Worm (Caenorhabditis elegans) whole organism, L2 larva: ENCODE data around the gene ZK354.8.
"Not testable (repeated sequence)": the region's sequence is repeated elsewhere in the genome, so short reads cannot be mapped to it uniquely, and the experiment has no call there.

Experiments
- C34F6.9 ChIP-seq: fragments of 150-350 bp; optimal IDR thresholded peaks from 2 replicates; lab custom pipeline; 2014; ENCODE audit warnings: missing biosample characterization, missing genetic modification characterization
- Y55F3AM.14 ChIP-seq: fragments of 200-800 bp; sonication (Bioruptor generic); optimal IDR thresholded peaks from 2 replicates; lab custom pipeline; 2018; ENCODE audit warnings: mild to moderate bottlenecking, missing genetic modification characterization, missing compliant biosample characterization
- alr-1 ChIP-seq: fragments of 150-350 bp; optimal IDR thresholded peaks from 2 replicates; lab custom pipeline; 2014; ENCODE audit warnings: missing biosample characterization, missing genetic modification characterization
- aly-2 ChIP-seq: fragments of 150-350 bp; optimal IDR thresholded peaks from 2 replicates; lab custom pipeline; 2014; ENCODE audit warnings: missing biosample characterization, missing genetic modification characterization
- ama-1 ChIP-seq: fragments of 150-350 bp; optimal IDR thresholded peaks from 2 replicates; lab custom pipeline; 2018; ENCODE audit warnings: inconsistent platforms
- ceh-82 ChIP-seq: fragments of 150-350 bp; optimal IDR thresholded peaks from 2 replicates; lab custom pipeline; 2014; ENCODE audit warnings: missing biosample characterization, missing genetic modification characterization
- crh-2 ChIP-seq: sonication (generic microtip); optimal IDR thresholded peaks from 2 replicates; lab custom pipeline; 2017; ENCODE audit warnings: missing biosample characterization, missing genetic modification characterization
- dmd-4 ChIP-seq: sonication (generic microtip); optimal IDR thresholded peaks from 2 replicates; lab custom pipeline; 2017; ENCODE audit warnings: missing biosample characterization, missing genetic modification characterization
- egl-27 ChIP-seq: sonication (generic microtip); optimal IDR thresholded peaks from 3 replicates; lab custom pipeline; 2017; ENCODE audit warnings: missing biosample characterization, missing genetic modification reagents, missing genetic modification characterization
- elt-1 ChIP-seq: fragments of 150-350 bp; optimal IDR thresholded peaks from 2 replicates; lab custom pipeline; 2014; ENCODE audit warnings: missing biosample characterization, missing genetic modification characterization
- fos-1 ChIP-seq: fragments of 150-350 bp; optimal IDR thresholded peaks from 2 replicates; lab custom pipeline; 2014; ENCODE audit warnings: missing biosample characterization, missing genetic modification characterization
- gmeb-1 ChIP-seq: fragments of 150-350 bp; optimal IDR thresholded peaks from 2 replicates; lab custom pipeline; 2014; ENCODE audit warnings: missing biosample characterization, missing genetic modification characterization
- lin-39 ChIP-seq: fragments of 150-350 bp; optimal IDR thresholded peaks from 2 replicates; lab custom pipeline; 2014; ENCODE audit warnings: missing biosample characterization, missing genetic modification reagents, missing genetic modification characterization
- lsy-2 ChIP-seq, 2 experiments: fragments of 150-350 bp in 1 of 2; sonication (generic microtip) in 1 of 2; optimal IDR thresholded peaks; 2 replicates each; lab custom pipeline; 2014 to 2017; ENCODE audit warnings: missing biosample characterization in 2 of 2, missing genetic modification characterization in 2 of 2
- mbf-1 ChIP-seq: sonication (generic microtip); optimal IDR thresholded peaks from 2 replicates; lab custom pipeline; 2017; ENCODE audit warnings: missing biosample characterization, missing genetic modification characterization
- nhr-12 ChIP-seq: fragments of 150-350 bp; optimal IDR thresholded peaks from 2 replicates; lab custom pipeline; 2014; ENCODE audit warnings: missing biosample characterization, missing genetic modification characterization
- nhr-129 ChIP-seq: fragments of 150-350 bp; optimal IDR thresholded peaks from 2 replicates; lab custom pipeline; 2014; ENCODE audit warnings: missing biosample characterization, missing genetic modification characterization
- nhr-23 ChIP-seq: fragments of 150-350 bp; optimal IDR thresholded peaks from 2 replicates; lab custom pipeline; 2014; ENCODE audit warnings: missing biosample characterization, missing genetic modification reagents, missing genetic modification characterization
- nhr-237 ChIP-seq: fragments of 150-350 bp; optimal IDR thresholded peaks from 2 replicates; lab custom pipeline; 2014; ENCODE audit warnings: missing biosample characterization, missing genetic modification characterization
- nhr-6 ChIP-seq: fragments of 150-350 bp; optimal IDR thresholded peaks from 2 replicates; lab custom pipeline; 2014; ENCODE audit warnings: missing biosample characterization, missing genetic modification characterization
- nhr-77 ChIP-seq: fragments of 150-350 bp; optimal IDR thresholded peaks from 2 replicates; lab custom pipeline; 2014; ENCODE audit warnings: missing biosample characterization, missing genetic modification characterization
- peb-1 ChIP-seq: fragments of 150-350 bp; optimal IDR thresholded peaks from 2 replicates; lab custom pipeline; 2014; ENCODE audit warnings: missing biosample characterization, missing genetic modification characterization
- sem-4 ChIP-seq: fragments of 150-350 bp; optimal IDR thresholded peaks from 2 replicates; lab custom pipeline; 2014; ENCODE audit warnings: missing biosample characterization, missing genetic modification reagents, missing genetic modification characterization
- skn-1 ChIP-seq: sonication (generic microtip); optimal IDR thresholded peaks from 2 replicates; lab custom pipeline; 2017; ENCODE audit warnings: missing biosample characterization, missing genetic modification characterization
- snpc-4 ChIP-seq: fragments of 150-350 bp; optimal IDR thresholded peaks from 2 replicates; lab custom pipeline; 2014; ENCODE audit warnings: missing biosample characterization, missing genetic modification characterization
- unc-55 ChIP-seq: fragments of 150-350 bp; sonication (generic microtip); optimal IDR thresholded peaks from 3 replicates; lab custom pipeline; 2014; ENCODE audit warnings: missing biosample characterization, missing genetic modification reagents, missing genetic modification characterization
- zag-1 ChIP-seq: fragments of 150-350 bp; optimal IDR thresholded peaks from 2 replicates; lab custom pipeline; 2014; ENCODE audit warnings: missing biosample characterization, missing genetic modification characterization
- ztf-4 ChIP-seq: fragments of 150-350 bp; optimal IDR thresholded peaks from 2 replicates; lab custom pipeline; 2014; ENCODE audit warnings: missing biosample characterization, missing genetic modification characterization

Gene ZK354.8

DNA sequence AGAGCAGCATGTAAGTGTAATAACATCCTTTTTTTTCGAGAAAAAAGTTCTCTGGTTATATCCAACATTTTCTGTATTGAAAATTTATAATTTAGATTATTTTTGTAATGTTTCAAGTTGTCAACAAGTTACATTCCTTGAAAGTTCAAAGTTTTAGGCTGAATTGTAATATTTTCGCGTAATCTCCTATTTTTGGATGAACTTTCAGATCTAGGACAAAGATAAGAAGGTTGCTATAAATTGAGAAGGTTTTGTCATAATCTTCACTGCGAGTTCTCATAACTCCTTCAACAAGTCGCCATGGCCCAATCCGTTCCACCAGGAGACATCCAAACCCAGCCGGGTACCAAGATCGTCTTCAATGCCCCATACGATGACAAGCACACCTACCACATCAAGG is 10.3 kb upstream of the ZK354.8 start, which contains the start of gene msp-65:
Gene msp-65 (plus strand): TSS at position 301 of the 400 bp plus-strand sequence.
- TF ChIP-seq nhr-6 (tag; lab: Kevin White, UChicago); elt-1; aly-2 (tag; lab: Kevin White, UChicago): not testable (repeated sequence)

ce11 chrIV:5313011-5313410 is 7.1 kb upstream of the ZK354.8 start, which contains the start of the genes msp-59 and ZK354.2:
TSS of gene msp-59 (minus strand) at chrIV:5313111.
TSS of gene ZK354.2 (plus strand) at chrIV:5313405.
- TF ChIP-seq nhr-6, aly-2, ztf-4 (tag; lab: Kevin White, UChicago): not testable (repeated sequence)

DNA sequence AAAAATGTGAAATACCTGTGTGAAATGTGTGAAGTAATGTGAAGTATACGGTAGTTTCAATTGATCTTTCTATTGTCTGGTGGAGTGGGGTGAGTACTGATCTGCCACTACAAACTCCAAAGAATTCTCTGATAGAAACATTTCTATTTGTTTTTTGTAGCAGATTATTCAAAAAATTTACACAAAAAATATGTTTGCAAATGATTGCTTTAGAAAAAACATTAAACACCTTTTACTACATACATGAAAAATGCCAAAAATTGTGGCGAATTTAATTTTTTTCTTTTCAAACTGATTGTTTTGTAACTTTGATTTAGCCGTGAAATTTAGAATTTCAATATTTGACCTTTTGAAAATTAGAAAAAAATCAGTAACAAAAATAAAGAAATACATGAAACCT is 3.8 kb upstream of the ZK354.8 start, which contains the start of gene ZK354.3:
Gene ZK354.3 (plus strand): TSS at position 301 of the 400 bp plus-strand sequence.
- TF ChIP-seq nhr-77 (tag; lab: Kevin White, UChicago) = no peak
- TF ChIP-seq ceh-82 (tag; lab: Kevin White, UChicago) = no peak
- TF ChIP-seq nhr-23 = no peak
- TF ChIP-seq skn-1 (tag; lab: Kevin White, UChicago) = no peak
- TF ChIP-seq dmd-4 = no peak
- TF ChIP-seq aly-2 (tag; lab: Kevin White, UChicago) = no peak
- TF ChIP-seq lin-39 (tag; lab: Kevin White, UChicago) = no peak
- TF ChIP-seq ztf-4 (tag; lab: Kevin White, UChicago) = no peak
- TF ChIP-seq nhr-129 (tag; lab: Kevin White, UChicago) = no peak
- no peak for TF ChIP-seq ama-1 (lab: Kevin White, UChicago)
- TF ChIP-seq Y55F3AM.14 = no peak
- TF ChIP-seq egl-27 (tag; lab: Kevin White, UChicago) = no peak
- no peak for TF ChIP-seq lsy-2 (tag; optimal IDR thresholded peaks at IDR 0.05; lab: Kevin White, UChicago)

DNA sequence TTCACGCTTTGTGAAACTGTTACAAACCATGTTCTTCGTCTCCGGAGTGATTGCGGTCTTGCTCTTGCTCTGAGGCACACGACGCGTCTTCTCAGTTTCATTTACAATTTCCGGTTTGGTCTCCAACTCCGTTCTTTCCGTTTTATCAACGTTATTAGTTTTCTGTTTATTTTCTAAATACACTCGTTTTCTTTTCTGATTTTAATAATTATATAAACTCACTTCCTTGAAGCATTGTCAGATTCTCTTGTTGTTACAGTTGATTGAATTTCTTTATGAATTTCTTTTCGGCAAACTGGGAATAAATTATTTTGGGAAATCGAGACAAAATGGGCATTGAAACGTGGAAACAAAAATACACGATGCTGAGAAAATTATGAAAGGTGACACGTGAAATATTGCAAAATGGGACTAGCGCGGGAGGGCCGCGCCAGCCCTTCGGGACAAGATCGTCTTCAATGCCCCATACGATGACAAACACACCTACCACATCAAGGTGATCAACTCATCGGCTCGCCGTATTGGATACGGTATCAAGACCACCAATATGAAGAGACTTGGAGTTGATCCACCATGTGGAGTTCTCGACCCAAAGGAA is 2.2 kb upstream of the ZK354.8 start, which contains the start of the genes ZK354.9 and msp-58:
Gene ZK354.9 (minus strand): TSS at position 101 of the 598 bp plus-strand sequence.
Gene msp-58 (plus strand): TSS at position 548 of the 598 bp plus-strand sequence.
- not testable (repeated sequence) for TF ChIP-seq nhr-12; aly-2 (tag; lab: Kevin White, UChicago); nhr-77 (tag; lab: Kevin White, UChicago)

DNA sequence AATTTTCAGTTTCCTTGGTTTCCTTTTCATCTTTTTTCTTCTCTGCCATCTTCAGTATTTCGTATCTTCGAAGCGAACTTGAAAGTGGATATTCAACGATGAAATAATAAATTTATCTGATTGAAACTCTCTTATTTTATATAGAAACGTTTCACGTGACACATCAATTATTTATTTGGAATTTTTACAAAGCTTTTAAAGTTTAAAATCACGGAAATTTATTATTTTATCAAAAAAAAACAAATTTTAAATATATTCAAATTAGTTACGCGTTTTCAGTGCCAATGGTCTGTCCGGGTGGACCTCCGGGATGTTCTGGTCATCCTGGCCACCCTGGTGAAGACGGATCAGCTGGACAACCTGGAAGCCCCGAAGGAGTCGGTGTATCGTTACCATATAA is 2.9 kb downstream of the ZK354.8 start, which contains the start of gene ZK354.7:
Gene ZK354.7 (minus strand): TSS at position 101 of the 400 bp plus-strand sequence.
- TF ChIP-seq gmeb-1 (tag; lab: Kevin White, UChicago) (no peak), aly-2 (tag; lab: Kevin White, UChicago) (no peak), crh-2 (no peak), sem-4 (tag; lab: Kevin White, UChicago) (no peak), mbf-1 (no peak), nhr-6 (tag; lab: Kevin White, UChicago) (no peak), unc-55 (GFP tag; lab: Kevin White, UChicago) (no peak), egl-27 (tag; lab: Kevin White, UChicago) (no peak), skn-1 (tag; lab: Kevin White, UChicago) (no peak)

- TF ChIP-seq Y55F3AM.14 (no peak), fos-1 (tag; lab: Kevin White, UChicago) (no peak), zag-1 (tag; lab: Kevin White, UChicago) (no peak), nhr-237 (tag; lab: Kevin White, UChicago) (no peak), alr-1 (tag; lab: Kevin White, UChicago) (no peak), sem-4 (tag; lab: Kevin White, UChicago) (no peak), snpc-4 (no peak), nhr-12 (no peak), mbf-1 (no peak), C34F6.9 (tag; lab: Kevin White, UChicago) (no peak), peb-1 (tag; lab: Kevin White, UChicago) (no peak), crh-2 (no peak), lsy-2 (tag; optimal IDR thresholded peaks at IDR 0.05; lab: Kevin White, UChicago) (no peak)
Observed at ce11 chrIV:5297436-5298012, 8.4 kb downstream of the ZK354.8 start, which contains the start of the genes ZK354.6 and msp-113. TSS of gene ZK354.6 (minus strand) at chrIV:5297536. TSS of gene msp-113 (plus strand) at chrIV:5297962.
